Fruit fly (Drosophila melanogaster) whole organism, pupa: Measurements from ENCODE around the gene robl37BC.

Source experiments
- CG10348 ChIP-seq: fragments of 200-800 bp; sonication (Bioruptor generic); IDR thresholded peaks from 2 replicates; pipeline ENCODE4 v1.3.6; 2022; ENCODE audit warnings: missing biosample characterization, missing genetic modification characterization
- CG12605 ChIP-seq: fragments of 200-800 bp; sonication (Bioruptor generic); IDR thresholded peaks from 2 replicates; pipeline ENCODE4 v1.3.6; 2022; ENCODE audit warnings: missing biosample characterization, missing genetic modification characterization
- CG13204 ChIP-seq: fragments of 200-800 bp; sonication (Bioruptor generic); optimal IDR thresholded peaks from 2 replicates; lab custom pipeline; 2018; ENCODE audit warnings: missing biosample characterization, mild to moderate bottlenecking, missing genetic modification characterization, moderate library complexity
- CG14655 ChIP-seq: fragments of 200-800 bp; sonication (Bioruptor generic); optimal IDR thresholded peaks from 3 replicates; lab custom pipeline; 2017; ENCODE audit warnings: mild to moderate bottlenecking, missing biosample characterization, missing genetic modification reagents, missing genetic modification characterization
- CG15710 ChIP-seq: fragments of 200-800 bp; sonication (Bioruptor generic); optimal IDR thresholded peaks from 2 replicates; lab custom pipeline; 2018; ENCODE audit warnings: missing biosample characterization, mild to moderate bottlenecking, missing genetic modification characterization, moderate library complexity
- CG17806 ChIP-seq: fragments of 200-800 bp; sonication (Bioruptor generic); optimal IDR thresholded peaks from 2 replicates; lab custom pipeline; 2018; ENCODE audit warnings: missing biosample characterization, mild to moderate bottlenecking, missing genetic modification characterization, moderate library complexity
- CG32121 ChIP-seq: fragments of 200-800 bp; sonication (Bioruptor generic); IDR thresholded peaks from 2 replicates; pipeline ENCODE4 v1.3.6; 2022; ENCODE audit warnings: missing biosample characterization, missing genetic modification characterization
- CG34367 ChIP-seq: fragments of 200-800 bp; sonication (Bioruptor generic); optimal IDR thresholded peaks from 2 replicates; lab custom pipeline; 2018; ENCODE audit warnings: missing biosample characterization, mild to moderate bottlenecking, missing genetic modification characterization
- CG4496 ChIP-seq: fragments of 200-800 bp; sonication (Bioruptor generic); IDR thresholded peaks from 3 replicates; pipeline ENCODE4 v1.3.6; 2022; ENCODE audit warnings: missing biosample characterization, missing genetic modification characterization
- CG8159 ChIP-seq: fragments of 200-800 bp; sonication (Bioruptor generic); optimal IDR thresholded peaks from 3 replicates; lab custom pipeline; 2018; ENCODE audit warnings: missing biosample characterization, mild to moderate bottlenecking, missing genetic modification characterization, moderate library complexity
- CG8301 ChIP-seq: fragments of 200-800 bp; sonication (Bioruptor generic); optimal IDR thresholded peaks from 2 replicates; lab custom pipeline; 2018; ENCODE audit warnings: missing biosample characterization, mild to moderate bottlenecking, missing genetic modification characterization
- CG9948 ChIP-seq: fragments of 200-800 bp; sonication (Bioruptor generic); optimal IDR thresholded peaks from 2 replicates; lab custom pipeline; 2018; ENCODE audit warnings: missing biosample characterization, mild to moderate bottlenecking, missing genetic modification characterization, moderate library complexity
- D1 ChIP-seq: fragments of 200-800 bp; sonication (Bioruptor generic); optimal IDR thresholded peaks from 2 replicates; lab custom pipeline; 2018; ENCODE audit warnings: missing biosample characterization, mild to moderate bottlenecking, missing genetic modification characterization, moderate library complexity
- EcR ChIP-seq: fragments of 200-800 bp; sonication (Bioruptor generic); optimal IDR thresholded peaks from 3 replicates; lab custom pipeline; 2019; ENCODE audit warnings: missing biosample characterization, missing genetic modification characterization, mild to moderate bottlenecking, moderate library complexity, missing genetic modification reagents
- Ets98B ChIP-seq: fragments of 200-800 bp; sonication (Bioruptor generic); IDR thresholded peaks from 2 replicates; pipeline ENCODE4 v1.3.6; 2022; ENCODE audit warnings: missing biosample characterization, missing genetic modification characterization
- Pif1A ChIP-seq: fragments of 200-800 bp; sonication (Bioruptor generic); optimal IDR thresholded peaks from 3 replicates; lab custom pipeline; 2016; ENCODE audit warnings: missing biosample characterization, missing genetic modification characterization
- Pif1B ChIP-seq: fragments of 200-800 bp; sonication (Bioruptor generic); optimal IDR thresholded peaks from 3 replicates; lab custom pipeline; 2016; ENCODE audit warnings: missing biosample characterization, missing genetic modification characterization
- Snoo ChIP-seq: fragments of 200-800 bp; sonication (Bioruptor generic); optimal IDR thresholded peaks from 3 replicates; lab custom pipeline; 2017; ENCODE audit warnings: missing biosample characterization, mild to moderate bottlenecking, missing genetic modification characterization, inconsistent platforms
- fd96Ca ChIP-seq: fragments of 200-800 bp; sonication (Bioruptor generic); IDR thresholded peaks from 3 replicates; pipeline ENCODE4 v1.3.6; 2022; ENCODE audit warnings: missing biosample characterization, missing genetic modification characterization
- gl ChIP-seq: fragments of 200-800 bp; sonication (Bioruptor generic); optimal IDR thresholded peaks from 2 replicates; lab custom pipeline; 2018; ENCODE audit warnings: missing biosample characterization, mild to moderate bottlenecking, missing genetic modification characterization
- rn ChIP-seq: fragments of 200-800 bp; sonication (Bioruptor generic); IDR thresholded peaks from 2 replicates; pipeline ENCODE4 v1.3.6; 2022; ENCODE audit warnings: missing biosample characterization, missing genetic modification characterization

robl37BC gene

DNA sequence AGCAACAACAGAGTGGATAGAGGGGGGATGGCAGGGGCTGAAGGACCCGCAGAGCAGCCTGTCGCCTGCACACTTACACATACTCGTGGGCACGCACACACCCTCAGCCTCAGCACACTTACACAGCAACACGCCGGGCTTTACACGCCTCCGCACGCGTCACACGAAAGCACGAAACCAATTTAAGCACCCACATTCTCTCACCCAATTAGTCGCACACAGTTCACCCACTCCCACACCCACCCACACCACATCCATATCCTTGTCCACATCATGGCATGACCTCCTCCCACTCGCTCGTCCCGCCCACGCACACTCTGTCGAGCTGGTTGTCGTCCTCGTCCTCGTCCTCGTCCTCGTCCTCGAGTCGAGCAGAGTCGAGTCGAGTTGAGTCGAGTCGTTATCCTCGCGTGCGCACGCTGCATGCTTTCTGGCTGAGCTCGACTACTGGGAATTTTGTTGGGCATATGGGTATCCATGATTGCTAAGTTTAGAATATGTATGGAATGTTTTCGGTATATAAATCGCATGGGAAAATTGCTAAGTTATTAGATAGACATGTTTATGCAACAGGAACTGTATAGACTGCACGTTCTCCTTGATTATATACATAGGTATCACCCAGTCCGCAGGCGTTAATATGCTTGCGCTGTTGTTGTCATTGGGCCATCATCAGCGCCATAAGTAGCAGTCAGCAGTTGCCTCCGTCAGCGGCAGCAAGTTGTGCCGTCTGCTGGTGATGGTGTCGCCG, 1.4 kb downstream of the robl37BC start:
- TF ChIP-seq Ets98B (GFP tag; lab: Robert Waterston, UW) (peak; percentile 62; the same call in 1 of the 2 replicates), CG13204 (GFP tag; lab: Kevin White, UChicago) (peak; percentile 61), CG10348 (GFP tag; lab: Robert Waterston, UW) (peak; percentile 32; the same call in 1 of the 2 replicates), Pif1B (GFP tag; lab: Kevin White, UChicago) (peak; percentile 42), Snoo (tag; lab: Kevin White, UChicago) (peak; percentile 48), Pif1A (GFP tag; lab: Kevin White, UChicago) (peak; percentile 76), rn (0 out of 2 replicates have a peak, but pooled peaks have one; percentile 34), CG8159 (tag; lab: Kevin White, UChicago) (peak; percentile 80), EcR (no peak), CG4496 (GFP tag; lab: Robert Waterston, UW) (peak; percentile 67; the same call in 2 of the 3 replicates), CG8301 (tag; lab: Kevin White, UChicago) (peak; percentile 61), CG14655 (GFP tag; lab: Kevin White, UChicago) (peak; percentile 69), CG17806 (tag; lab: Kevin White, UChicago) (peak; percentile 74), CG34367 (tag; lab: Kevin White, UChicago) (peak; percentile 75), CG9948 (tag; lab: Kevin White, UChicago) (peak; percentile 66), D1 (tag; lab: Kevin White, UChicago) (no peak), CG32121 (GFP tag; lab: Robert Waterston, UW) (peak; percentile 76), gl (tag; lab: Kevin White, UChicago) (peak; percentile 46), fd96Ca (GFP tag; lab: Robert Waterston, UW) (peak; percentile 81), CG12605 (GFP tag; lab: Robert Waterston, UW) (peak; percentile 54; the same call in 1 of the 2 replicates), CG15710 (peak; percentile 76)

dm6 chr2L:19012776-19013328, 2.2 kb downstream of the robl37BC start:
- TF ChIP-seq CG13204 (GFP tag; lab: Kevin White, UChicago), result peak; percentile 64
- no peak for TF ChIP-seq fd96Ca (GFP tag; lab: Robert Waterston, UW)

DNA sequence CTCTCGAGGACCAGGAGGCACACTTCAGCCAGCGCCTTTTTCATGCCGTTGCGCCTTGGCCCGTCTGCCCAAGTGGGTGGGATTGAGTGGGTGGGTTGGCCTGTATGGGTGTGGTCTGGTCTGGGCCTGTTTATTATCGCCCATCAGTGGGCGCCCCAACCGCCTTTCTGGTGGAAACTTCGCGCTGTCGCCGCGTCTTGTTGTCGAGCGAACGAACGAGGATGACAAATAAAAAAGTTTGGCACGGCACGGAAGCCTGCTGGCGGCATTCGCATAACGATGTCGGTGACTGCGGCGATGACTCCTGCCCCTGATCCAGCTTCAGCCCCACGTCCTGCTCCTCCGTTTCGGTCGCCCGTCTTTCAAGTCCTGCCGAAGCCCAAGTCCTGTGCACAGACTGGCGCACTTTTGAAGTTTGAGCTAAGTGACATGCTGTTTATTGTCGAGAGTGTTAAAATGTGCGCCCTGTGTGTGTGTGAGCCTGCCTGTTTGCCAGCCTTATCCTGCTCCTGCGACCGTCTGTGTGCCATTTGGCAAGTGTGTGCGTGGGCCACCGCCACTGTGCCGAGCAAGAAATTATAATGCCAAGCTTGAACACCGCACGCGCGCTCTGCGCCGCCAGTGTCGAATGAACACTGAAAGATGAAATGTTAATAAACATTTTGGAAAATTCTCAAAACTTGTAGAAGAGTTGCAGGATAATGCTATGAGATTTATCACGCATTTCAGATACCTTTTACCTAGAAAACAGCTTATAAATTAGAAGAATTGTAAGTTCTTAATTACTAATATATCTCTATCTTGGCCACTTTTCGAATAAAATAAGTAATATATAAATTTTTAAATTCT, 3.6 kb downstream of the robl37BC start:
- TF ChIP-seq gl (tag; lab: Kevin White, UChicago) (no peak), EcR (no peak), Snoo (tag; lab: Kevin White, UChicago) (peak; percentile 24), CG4496 (GFP tag; lab: Robert Waterston, UW) (peak; percentile 40; the same call in 1 of the 3 replicates), CG17806 (tag; lab: Kevin White, UChicago) (peak; percentile 57), Ets98B (GFP tag; lab: Robert Waterston, UW) (no peak), CG32121 (GFP tag; lab: Robert Waterston, UW) (no peak), fd96Ca (GFP tag; lab: Robert Waterston, UW) (no peak), CG8301 (tag; lab: Kevin White, UChicago) (peak; percentile 35), CG10348 (GFP tag; lab: Robert Waterston, UW) (no peak), D1 (tag; lab: Kevin White, UChicago) (no peak), CG8159 (tag; lab: Kevin White, UChicago) (peak; percentile 76), CG9948 (tag; lab: Kevin White, UChicago) (peak; percentile 55), CG34367 (tag; lab: Kevin White, UChicago) (peak; percentile 39), CG12605 (GFP tag; lab: Robert Waterston, UW) (no peak), Pif1B (GFP tag; lab: Kevin White, UChicago) (peak; percentile 4), rn (no peak), Pif1A (GFP tag; lab: Kevin White, UChicago) (peak; percentile 10), CG15710 (peak; percentile 67), CG13204 (GFP tag; lab: Kevin White, UChicago) (no peak), CG14655 (GFP tag; lab: Kevin White, UChicago) (peak; percentile 58)

DNA sequence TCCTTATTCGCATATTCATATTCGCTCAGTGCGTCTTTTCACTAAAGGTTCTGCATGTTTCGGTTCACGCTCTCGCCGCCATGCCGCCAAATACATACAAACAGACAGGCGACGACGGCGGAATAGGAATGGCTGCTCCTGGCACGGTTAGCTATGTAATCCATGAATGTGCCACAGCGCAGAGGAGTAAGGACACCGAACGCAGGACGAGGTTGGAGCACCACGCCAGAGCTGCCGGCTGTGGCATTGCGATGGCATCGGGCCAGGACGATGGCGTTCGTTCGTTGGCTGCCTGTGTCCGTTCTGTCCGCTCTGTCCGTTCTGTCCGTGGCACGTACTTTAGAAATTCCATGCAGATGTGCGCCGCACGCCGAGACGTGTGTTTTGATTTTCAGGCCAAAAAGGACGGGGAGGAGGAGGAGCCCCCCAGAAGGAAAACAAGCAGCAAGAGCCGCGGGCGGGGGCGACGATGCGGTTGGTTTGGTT, 4.3 kb downstream of the robl37BC start:
- TF ChIP-seq Pif1A (GFP tag; lab: Kevin White, UChicago), result no peak
- TF ChIP-seq CG9948 (tag; lab: Kevin White, UChicago), result no peak
- no peak for TF ChIP-seq EcR

- no peak for TF ChIP-seq CG14655 (GFP tag; lab: Kevin White, UChicago)
- no peak for TF ChIP-seq CG4496 (GFP tag; lab: Robert Waterston, UW)
- peak; percentile 50 for TF ChIP-seq CG13204 (GFP tag; lab: Kevin White, UChicago)
- TF ChIP-seq CG10348 (GFP tag; lab: Robert Waterston, UW), result no peak
Measured at dm6 chr2L:19015628-19016027, 5.0 kb downstream of the robl37BC start.
